Worm (Caenorhabditis elegans): ENCODE results near the gene F09E5.16.

DNA sequence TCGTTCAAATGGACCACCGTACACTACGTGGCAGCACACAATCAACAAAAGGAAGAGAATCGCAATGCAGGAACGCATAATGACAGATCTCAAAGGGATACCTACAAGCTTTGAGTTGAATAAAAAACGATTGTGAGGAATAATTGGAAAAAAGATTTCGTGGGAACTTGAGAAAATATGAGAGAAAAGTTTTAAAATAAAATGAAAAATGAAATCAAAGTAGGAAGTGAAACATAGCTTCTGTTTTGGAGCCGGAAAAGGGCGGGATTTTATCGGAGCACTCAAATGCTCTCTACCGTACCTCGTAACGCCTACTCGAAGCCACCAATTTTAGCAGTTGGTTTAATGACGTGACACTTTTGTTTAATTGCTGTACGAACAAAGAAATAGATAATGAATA is 20.8 kb downstream of the F09E5.16 start, which contains the start of gene F09E5.14:
- TF ChIP-seq F13C5.2 (tag; optimal IDR thresholded peaks at IDR 0.05) (no peak), hmg-4 (GFP tag; optimal IDR thresholded peaks at IDR 0.05) (no peak), ets-7 (tag; optimal IDR thresholded peaks at IDR 0.05) (no peak), ama-1 (optimal IDR thresholded peaks at IDR 0.05) (no peak), scrt-1 (GFP tag; IDR thresholded peaks at IDR 0.05) (no peak), flt-1 (GFP tag; IDR thresholded peaks at IDR 0.05) (no peak), tra-4 (tag; optimal IDR thresholded peaks at IDR 0.05) (no peak), aly-1 (tag; optimal IDR thresholded peaks at IDR 0.05) (no peak), pes-1 (GFP tag; IDR thresholded peaks at IDR 0.05) (no peak), sea-1 (GFP tag; conservative IDR thresholded peaks at IDR 0.05) (no peak), B0310.2 (tag; optimal IDR thresholded peaks at IDR 0.05) (no peak)

All from whole organism, early embryonic.